Worm (Caenorhabditis elegans) whole organism, L2 larva: Measurements from ENCODE around the gene R12B2.7.

Source experiments
- ama-1 ChIP-seq: fragments of 150-350 bp; optimal IDR thresholded peaks from 2 replicates; lab custom pipeline; 2018; ENCODE audit warnings: inconsistent platforms
- lin-13 ChIP-seq: fragments of 150-350 bp; optimal IDR thresholded peaks from 2 replicates; lab custom pipeline; 2014; ENCODE audit warnings: missing biosample characterization, missing genetic modification reagents, missing genetic modification characterization
- lsy-2 ChIP-seq, 2 experiments: fragments of 150-350 bp in 1 of 2; sonication (generic microtip) in 1 of 2; optimal IDR thresholded peaks; 2 replicates each; lab custom pipeline; 2014 to 2017; ENCODE audit warnings: missing biosample characterization in 2 of 2, missing genetic modification characterization in 2 of 2
- unc-39 ChIP-seq: fragments of 150-350 bp; optimal IDR thresholded peaks from 2 replicates; lab custom pipeline; 2014; ENCODE audit warnings: missing biosample characterization, missing genetic modification characterization

DNA sequence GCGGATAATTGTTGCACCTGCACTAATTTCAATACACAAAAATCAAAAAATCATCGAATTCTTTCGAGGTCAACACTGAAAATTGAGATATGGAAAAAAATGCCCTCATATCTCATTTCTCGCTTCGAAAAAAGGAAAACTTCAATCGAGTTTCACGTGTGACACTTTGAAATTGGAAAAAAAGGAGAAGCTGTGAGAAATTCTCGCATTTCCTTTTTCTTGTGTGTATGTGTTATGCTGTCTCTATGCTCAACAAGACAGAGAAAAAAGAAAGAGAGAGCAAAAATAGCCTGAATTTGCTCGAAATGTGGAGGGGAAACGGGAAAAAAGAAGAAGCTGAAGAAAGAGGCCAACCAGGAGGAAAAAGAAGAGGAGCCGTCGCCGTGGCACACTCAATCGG is 31.6 kb downstream of the R12B2.7 start:
- TF ChIP-seq ama-1 (lab: Kevin White, UChicago) (no peak), lin-13 (no peak), unc-39 (tag; lab: Kevin White, UChicago) (no peak), lsy-2 (tag; optimal IDR thresholded peaks at IDR 0.05; lab: Kevin White, UChicago) (no peak)
